Worm (Caenorhabditis elegans): ENCODE results near the gene hum-2.
A peak's percentile ranks its signal among the peaks of the same experiment; 100 is the strongest.

Gene hum-2

ce11 chrV:9359674-9360073, 26.3 kb upstream of the hum-2 start, which contains the start of gene gpa-3:
Gene gpa-3 (minus strand): TSS chrV:9359774.
- TF ChIP-seq ceh-45 (GFP tag; IDR thresholded peaks at IDR 0.05), result no peak
- no peak for TF ChIP-seq K02D7.2 (tag; optimal IDR thresholded peaks at IDR 0.05)
- no peak for TF ChIP-seq rnt-1 (tag; optimal IDR thresholded peaks at IDR 0.05)
- TF ChIP-seq unc-55 (GFP tag; optimal IDR thresholded peaks at IDR 0.05), result no peak
- no peak for TF ChIP-seq ceh-22 (tag; optimal IDR thresholded peaks at IDR 0.05)
- TF ChIP-seq che-1 (tag; optimal IDR thresholded peaks at IDR 0.05), result no peak
- TF ChIP-seq ets-4 (tag; optimal IDR thresholded peaks at IDR 0.05), result no peak

- TF ChIP-seq ceh-34 (tag; optimal IDR thresholded peaks at IDR 0.05) (no peak), pqm-1 (tag; optimal IDR thresholded peaks at IDR 0.05) (no peak), pha-2 (tag; optimal IDR thresholded peaks at IDR 0.05) (no peak), sox-2 (GFP tag; IDR thresholded peaks at IDR 0.05) (no peak), nhr-232 (tag; optimal IDR thresholded peaks at IDR 0.05) (no peak), F13H6.1 (tag; optimal IDR thresholded peaks at IDR 0.05) (no peak), ref-2 (tag; optimal IDR thresholded peaks at IDR 0.05) (no peak)
These were observed 15.0 kb upstream of the hum-2 start, which contains the start of gene E02C12.6 for ce11 chrV:9370986-9371385. Gene E02C12.6 (minus strand): TSS chrV:9371086.

DNA sequence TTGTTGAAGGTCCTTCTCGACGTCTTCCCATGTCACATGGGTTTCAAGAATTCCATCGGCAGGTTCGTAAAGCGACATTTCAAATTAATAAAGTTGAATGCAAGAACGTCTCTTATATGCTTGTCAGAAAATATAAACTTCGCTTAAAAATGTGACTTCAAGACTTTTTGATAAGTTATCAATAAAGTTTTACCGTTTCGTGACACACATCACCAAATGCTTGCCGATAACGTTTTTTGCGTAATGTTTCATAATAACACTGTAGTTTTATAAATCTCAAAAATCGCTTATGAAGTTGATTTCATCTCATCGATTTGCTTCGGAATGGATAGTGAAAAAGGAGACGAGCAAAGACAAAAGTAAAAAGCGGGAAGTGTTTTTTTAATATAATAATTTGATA, 12.5 kb upstream of the hum-2 start, which contains the start of gene E02C12.8:
E02C12.8 (minus strand) TSS at position 141 of the 400 bp plus-strand sequence.
- no peak for TF ChIP-seq ztf-16 (tag; optimal IDR thresholded peaks at IDR 0.05)
- TF ChIP-seq elt-2 (tag; optimal IDR thresholded peaks at IDR 0.05), result peak; percentile 35
- no peak for TF ChIP-seq K02D7.2 (tag; optimal IDR thresholded peaks at IDR 0.05)
- TF ChIP-seq ceh-45 (GFP tag; IDR thresholded peaks at IDR 0.05), result no peak

ce11 chrV:9375378-9375777, 10.6 kb upstream of the hum-2 start, which contains the start of gene E02C12.9:
Gene E02C12.9 (minus strand): TSS chrV:9375478.
- TF ChIP-seq hlh-15 (tag; optimal IDR thresholded peaks at IDR 0.05) (no peak), unc-3 (GFP tag; conservative IDR thresholded peaks at IDR 0.05) (no peak), unc-3 (tag; optimal IDR thresholded peaks at IDR 0.05) (no peak), ceh-2 (tag; optimal IDR thresholded peaks at IDR 0.05) (no peak), dmd-4 (tag; optimal IDR thresholded peaks at IDR 0.05; ENCODE audit: borderline replicate concordance) (no peak), pha-2 (tag; optimal IDR thresholded peaks at IDR 0.05) (no peak), C08G9.2 (tag; optimal IDR thresholded peaks at IDR 0.05) (no peak), pha-4 (tag; optimal IDR thresholded peaks at IDR 0.05) (no peak), ets-4 (tag; optimal IDR thresholded peaks at IDR 0.05) (no peak), hlh-6 (tag; optimal IDR thresholded peaks at IDR 0.05) (no peak), fkh-6 (tag; optimal IDR thresholded peaks at IDR 0.05) (no peak), ceh-6 (GFP tag; optimal IDR thresholded peaks at IDR 0.05) (no peak), odd-2 (tag; optimal IDR thresholded peaks at IDR 0.05) (no peak), sox-4 (tag; optimal IDR thresholded peaks at IDR 0.05) (no peak), pag-3 (tag; optimal IDR thresholded peaks at IDR 0.05; ENCODE audit: borderline replicate concordance) (no peak), tbx-2 (tag; optimal IDR thresholded peaks at IDR 0.05) (no peak), hlh-13 (GFP tag; optimal IDR thresholded peaks at IDR 0.05) (no peak), ceh-18 (tag; optimal IDR thresholded peaks at IDR 0.05) (no peak), ceh-31 (tag; optimal IDR thresholded peaks at IDR 0.05) (no peak)

DNA sequence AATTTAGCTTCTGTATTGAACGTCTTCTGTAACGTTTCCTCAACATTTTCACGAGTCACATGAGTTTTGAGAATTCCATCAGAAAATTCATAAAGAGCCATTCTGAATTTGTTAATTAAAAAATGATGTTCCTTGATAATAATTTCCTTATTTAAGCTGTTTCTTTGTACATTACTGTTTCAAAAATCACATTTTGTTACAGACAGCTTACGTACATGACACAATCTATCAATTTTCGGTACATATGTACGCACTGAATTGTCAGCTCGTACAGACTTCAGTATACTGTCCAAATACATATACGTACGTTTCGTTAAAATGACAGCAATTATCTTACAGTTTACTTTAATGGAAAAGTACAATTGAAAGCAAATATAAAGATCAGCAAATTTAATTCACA, 9.6 kb upstream of the hum-2 start, which contains the start of gene E02C12.19:
E02C12.19 (minus strand) TSS at position 101 of the 400 bp plus-strand sequence.
- no peak for TF ChIP-seq F13H6.1 (tag; optimal IDR thresholded peaks at IDR 0.05)
- TF ChIP-seq ceh-6 (GFP tag; optimal IDR thresholded peaks at IDR 0.05), result no peak
- no peak for TF ChIP-seq pha-4 (tag; optimal IDR thresholded peaks at IDR 0.05)
- TF ChIP-seq unc-42 (tag; optimal IDR thresholded peaks at IDR 0.05), result no peak
- TF ChIP-seq ceh-9 (tag; optimal IDR thresholded peaks at IDR 0.05), result no peak
- no peak for TF ChIP-seq ceh-22 (tag; optimal IDR thresholded peaks at IDR 0.05)
- TF ChIP-seq hlh-30 (tag; optimal IDR thresholded peaks at IDR 0.05; ENCODE audit: insufficient read depth), result no peak
- no peak for TF ChIP-seq K02D7.2 (tag; optimal IDR thresholded peaks at IDR 0.05)
- no peak for TF ChIP-seq ceh-31 (tag; optimal IDR thresholded peaks at IDR 0.05)
- no peak for TF ChIP-seq pat-9 (tag; optimal IDR thresholded peaks at IDR 0.05)

Measured in whole organism, late embryonic.